Worm (Caenorhabditis elegans): ENCODE results near the gene ZK688.4.

ZK688.4 gene

DNA sequence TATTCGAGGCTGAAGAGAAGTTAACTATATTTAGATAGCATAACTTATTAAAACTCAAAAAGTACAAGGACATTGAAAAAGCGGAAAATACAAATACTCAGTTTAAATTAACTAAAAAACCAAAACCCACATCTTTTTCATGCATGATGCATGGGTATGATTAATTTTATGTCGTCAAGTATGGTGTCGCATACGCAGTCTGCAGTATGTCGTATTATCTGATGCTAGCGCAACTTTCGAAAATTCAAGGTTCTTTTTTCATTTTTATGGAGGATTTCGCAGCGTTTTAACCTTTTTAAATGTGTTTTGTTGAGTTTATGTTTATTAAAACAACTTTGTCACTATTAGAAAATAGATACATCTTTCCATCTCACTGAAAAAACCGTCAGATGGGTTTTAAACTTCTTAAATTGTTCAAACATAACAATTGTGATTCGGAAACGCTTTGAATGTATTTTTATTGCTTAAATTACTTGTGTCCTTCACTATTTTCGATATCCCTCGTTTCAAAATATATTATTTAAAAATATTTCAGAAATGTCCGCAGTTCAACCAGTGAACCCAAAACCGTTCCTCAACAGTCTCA, 33.2 kb upstream of the ZK688.4 start, which contains the start of gene snr-5:
Gene snr-5 (plus strand): TSS at position 536 of the 586 bp plus-strand sequence.
- no peak for TF ChIP-seq cnd-1 (tag; optimal IDR thresholded peaks at IDR 0.05)
- no peak for TF ChIP-seq ceh-83 (GFP tag; optimal IDR thresholded peaks at IDR 0.05)
- no peak for TF ChIP-seq blmp-1 (tag; optimal IDR thresholded peaks at IDR 0.05)
- no peak for TF ChIP-seq hlh-1 (tag; optimal IDR thresholded peaks at IDR 0.05)
- TF ChIP-seq ceh-43 (GFP tag; optimal IDR thresholded peaks at IDR 0.05) = no peak
- no peak for TF ChIP-seq nhr-237 (tag; optimal IDR thresholded peaks at IDR 0.05)
- no peak for TF ChIP-seq M03D4.4 (tag; optimal IDR thresholded peaks at IDR 0.05)

DNA sequence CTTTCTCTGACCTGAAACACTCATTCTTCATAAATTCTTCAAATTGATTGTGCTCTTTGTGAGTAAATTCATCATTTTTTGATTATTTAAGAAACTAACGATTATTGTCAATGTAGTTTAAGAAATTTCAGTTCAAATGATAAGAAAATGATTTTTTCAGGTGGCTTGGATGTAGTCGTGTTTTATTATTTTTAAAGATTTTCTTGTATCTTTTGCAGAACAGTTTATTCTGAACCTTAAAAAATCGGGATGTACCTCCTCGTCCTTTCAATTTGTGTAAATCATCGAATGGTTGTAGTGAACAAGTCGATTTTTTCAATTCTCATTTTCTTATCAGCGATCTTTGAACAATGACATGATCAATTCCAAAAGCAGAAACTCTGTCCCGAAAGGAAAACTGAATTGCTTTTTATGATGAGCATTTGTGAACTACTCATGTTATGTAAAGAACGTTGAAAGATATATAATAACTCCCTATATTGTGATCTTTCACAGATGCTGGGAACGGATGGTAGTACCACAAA, 29.5 kb upstream of the ZK688.4 start, which contains the start of gene slc-17.3:
Gene slc-17.3 (minus strand): TSS at position 51 of the 524 bp plus-strand sequence.
- no peak for TF ChIP-seq drap-1 (GFP tag; optimal IDR thresholded peaks at IDR 0.05)
- TF ChIP-seq elt-1 (tag; optimal IDR thresholded peaks at IDR 0.05; ENCODE audit: borderline replicate concordance, insufficient read depth) = no peak
- TF ChIP-seq mep-1 (tag; optimal IDR thresholded peaks at IDR 0.05) = no peak
- no peak for TF ChIP-seq M03D4.4 (tag; optimal IDR thresholded peaks at IDR 0.05)
- no peak for TF ChIP-seq nhr-76 (tag; optimal IDR thresholded peaks at IDR 0.05)
- TF ChIP-seq lin-13 (tag; optimal IDR thresholded peaks at IDR 0.05) = no peak
- TF ChIP-seq pha-4 (tag; optimal IDR thresholded peaks at IDR 0.05) = no peak
- no peak for TF ChIP-seq cnd-1 (tag; optimal IDR thresholded peaks at IDR 0.05)
- no peak for TF ChIP-seq ceh-83 (GFP tag; optimal IDR thresholded peaks at IDR 0.05)
- TF ChIP-seq zip-8 (tag; optimal IDR thresholded peaks at IDR 0.05) = no peak
- TF ChIP-seq hlh-1 (tag; optimal IDR thresholded peaks at IDR 0.05) = no peak
- TF ChIP-seq mab-5 (tag; optimal IDR thresholded peaks at IDR 0.05) = no peak
- TF ChIP-seq mls-2 (tag; optimal IDR thresholded peaks at IDR 0.05) = no peak
- no peak for TF ChIP-seq elt-3 (tag; optimal IDR thresholded peaks at IDR 0.05)
- no peak for TF ChIP-seq nhr-28 (tag; optimal IDR thresholded peaks at IDR 0.05)

ce11 chrIII:7866189-7866588, 28.6 kb upstream of the ZK688.4 start, which contains the start of gene cup-4:
TSS of gene cup-4 (plus strand) at chrIII:7866489.
- TF ChIP-seq sem-2 (GFP tag; optimal IDR thresholded peaks at IDR 0.05) = no peak
- TF ChIP-seq nhr-12 (tag; optimal IDR thresholded peaks at IDR 0.05) = no peak
- no peak for TF ChIP-seq ztf-11 (tag; optimal IDR thresholded peaks at IDR 0.05)
- TF ChIP-seq drap-1 (GFP tag; optimal IDR thresholded peaks at IDR 0.05) = no peak
- no peak for TF ChIP-seq nhr-2 (tag; optimal IDR thresholded peaks at IDR 0.05)
- no peak for TF ChIP-seq mls-2 (tag; optimal IDR thresholded peaks at IDR 0.05)
- no peak for TF ChIP-seq nhr-28 (tag; optimal IDR thresholded peaks at IDR 0.05)
- no peak for TF ChIP-seq lin-32 (GFP tag; optimal IDR thresholded peaks at IDR 0.05)
- no peak for TF ChIP-seq cnd-1 (tag; optimal IDR thresholded peaks at IDR 0.05)
- TF ChIP-seq ham-2 (GFP tag; optimal IDR thresholded peaks at IDR 0.05) = no peak
- TF ChIP-seq hlh-1 (tag; optimal IDR thresholded peaks at IDR 0.05) = no peak
- no peak for TF ChIP-seq lin-13 (tag; optimal IDR thresholded peaks at IDR 0.05)
- TF ChIP-seq elt-3 (tag; optimal IDR thresholded peaks at IDR 0.05) = no peak
- TF ChIP-seq blmp-1 (tag; optimal IDR thresholded peaks at IDR 0.05) = no peak
- no peak for TF ChIP-seq sptf-1 (tag; optimal IDR thresholded peaks at IDR 0.05)
- TF ChIP-seq unc-120 (tag; optimal IDR thresholded peaks at IDR 0.05; ENCODE audit: poor library complexity, severe bottlenecking) = no peak
- no peak for TF ChIP-seq mep-1 (tag; optimal IDR thresholded peaks at IDR 0.05)
- TF ChIP-seq M03D4.4 (tag; optimal IDR thresholded peaks at IDR 0.05) = no peak

DNA sequence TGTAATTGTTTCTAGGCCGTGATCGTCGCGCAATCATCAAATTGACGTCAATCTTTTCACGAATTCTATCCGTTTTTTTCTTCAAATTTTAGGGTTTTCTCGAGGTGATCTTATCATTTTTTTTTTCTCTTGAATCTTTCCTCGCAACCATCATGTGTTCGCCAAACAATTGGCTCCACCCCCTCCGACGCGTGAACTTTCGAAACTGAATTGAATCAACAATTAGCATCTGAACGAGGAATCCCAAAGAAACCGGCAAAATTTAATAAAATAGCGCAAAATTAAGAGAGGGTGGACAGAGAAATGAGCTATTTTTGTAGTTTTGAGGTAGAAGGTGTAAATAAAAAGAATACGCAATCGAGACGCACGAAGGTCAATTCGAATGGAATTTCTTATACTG, 22.0 kb upstream of the ZK688.4 start:
- TF ChIP-seq blmp-1 (tag; optimal IDR thresholded peaks at IDR 0.05) = no peak
- TF ChIP-seq snpc-4 (tag; optimal IDR thresholded peaks at IDR 0.05) = no peak
- no peak for TF ChIP-seq nhr-28 (tag; optimal IDR thresholded peaks at IDR 0.05)
- no peak for TF ChIP-seq ces-1 (GFP tag; optimal IDR thresholded peaks at IDR 0.05)
- no peak for TF ChIP-seq zip-8 (tag; optimal IDR thresholded peaks at IDR 0.05)
- no peak for TF ChIP-seq flh-1 (GFP tag; optimal IDR thresholded peaks at IDR 0.05)
- TF ChIP-seq ceh-43 (GFP tag; optimal IDR thresholded peaks at IDR 0.05) = no peak
- TF ChIP-seq nhr-237 (tag; optimal IDR thresholded peaks at IDR 0.05) = no peak
- no peak for TF ChIP-seq nhr-2 (tag; optimal IDR thresholded peaks at IDR 0.05)
- TF ChIP-seq lin-13 (tag; optimal IDR thresholded peaks at IDR 0.05) = no peak
- no peak for TF ChIP-seq mep-1 (tag; optimal IDR thresholded peaks at IDR 0.05)
- TF ChIP-seq bed-3 (GFP tag; optimal IDR thresholded peaks at IDR 0.05) = no peak
- no peak for TF ChIP-seq hlh-1 (tag; optimal IDR thresholded peaks at IDR 0.05)
- no peak for TF ChIP-seq mab-5 (tag; optimal IDR thresholded peaks at IDR 0.05)
- no peak for TF ChIP-seq mls-2 (tag; optimal IDR thresholded peaks at IDR 0.05)
- TF ChIP-seq sem-2 (GFP tag; optimal IDR thresholded peaks at IDR 0.05) = no peak
- no peak for TF ChIP-seq nhr-76 (tag; optimal IDR thresholded peaks at IDR 0.05)
- TF ChIP-seq ceh-83 (GFP tag; optimal IDR thresholded peaks at IDR 0.05) = no peak
- TF ChIP-seq M03D4.4 (tag; optimal IDR thresholded peaks at IDR 0.05) = no peak
- TF ChIP-seq elt-1 (tag; optimal IDR thresholded peaks at IDR 0.05; ENCODE audit: borderline replicate concordance, insufficient read depth) = no peak

Data from whole organism, mixed stage, embryonic.